Worm (Caenorhabditis elegans) whole organism, L3 larva: Measurements from ENCODE around the gene ZK381.62.

Experiments used
- ama-1 ChIP-seq: fragments of 150-350 bp; optimal IDR thresholded peaks from 2 replicates; lab custom pipeline; 2018
- ceh-82 ChIP-seq: fragments of 150-350 bp; optimal IDR thresholded peaks from 2 replicates; lab custom pipeline; 2014; ENCODE audit warnings: missing biosample characterization, missing genetic modification characterization
- fkh-10 ChIP-seq: sonication (generic microtip); optimal IDR thresholded peaks from 2 replicates; lab custom pipeline; 2017; ENCODE audit warnings: missing biosample characterization, missing genetic modification reagents, missing genetic modification characterization
- mdl-1 ChIP-seq: fragments of 150-350 bp; optimal IDR thresholded peaks from 2 replicates; lab custom pipeline; 2014; ENCODE audit warnings: missing biosample characterization, missing genetic modification characterization
- nhr-12 ChIP-seq: fragments of 150-350 bp; optimal IDR thresholded peaks from 2 replicates; lab custom pipeline; 2014; ENCODE audit warnings: missing biosample characterization, missing genetic modification characterization
- sea-2 ChIP-seq: fragments of 150-350 bp; sonication (generic microtip); optimal IDR thresholded peaks from 4 replicates; lab custom pipeline; 2014; ENCODE audit warnings: missing biosample characterization, missing genetic modification reagents, missing genetic modification characterization

DNA sequence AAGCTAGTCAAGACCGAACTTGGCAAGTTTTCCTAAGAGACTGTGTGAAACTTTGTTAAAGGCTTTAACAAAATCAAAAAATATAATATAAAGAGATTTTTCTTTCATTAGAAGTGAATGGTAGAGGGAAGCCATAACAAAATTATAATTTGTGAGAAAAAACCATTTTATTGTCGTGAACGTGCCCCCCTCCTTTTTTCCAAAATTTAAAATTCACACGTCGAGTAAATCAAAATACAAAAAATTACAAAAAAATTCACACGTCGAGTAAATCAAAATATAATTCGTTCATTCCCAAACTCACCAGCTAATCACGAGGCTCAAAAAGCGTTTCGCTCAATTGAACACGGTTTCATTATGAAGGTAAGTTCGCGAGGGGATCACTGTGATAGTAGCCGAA, 38.4 kb upstream of the ZK381.62 start, which contains the start of gene C25A8.2:
- no peak for TF ChIP-seq sea-2 (GFP tag; lab: Kevin White, UChicago)
- TF ChIP-seq ceh-82 (tag; lab: Kevin White, UChicago), result no peak
- TF ChIP-seq ama-1 (lab: Kevin White, UChicago), result no peak
- TF ChIP-seq nhr-12 (tag; lab: Kevin White, UChicago), result no peak
- no peak for TF ChIP-seq mdl-1 (tag; lab: Kevin White, UChicago)
- no peak for TF ChIP-seq fkh-10 (GFP tag; lab: Kevin White, UChicago)
